Fruit fly (Drosophila melanogaster) whole organism, adult: ENCODE measurements around the gene Vml.

Source experiments
- CG11617 ChIP-seq: fragments of 200-800 bp; sonication (Bioruptor generic); optimal IDR thresholded peaks from 2 replicates; lab custom pipeline; 2017; ENCODE audit warnings: mild to moderate bottlenecking, missing biosample characterization, missing genetic modification reagents, missing genetic modification characterization
- CG12768 ChIP-seq: fragments of 200-800 bp; sonication (Bioruptor generic); optimal IDR thresholded peaks from 2 replicates; lab custom pipeline; 2017; ENCODE audit warnings: missing biosample characterization, missing genetic modification characterization, mild to moderate bottlenecking, moderate library complexity, missing genetic modification reagents
- CG14711 ChIP-seq: fragments of 200-800 bp; sonication (Bioruptor generic); optimal IDR thresholded peaks from 2 replicates; lab custom pipeline; 2018; ENCODE audit warnings: missing biosample characterization, mild to moderate bottlenecking, missing genetic modification characterization, moderate library complexity
- CG1620 ChIP-seq: fragments of 200-800 bp; sonication (Bioruptor generic); optimal IDR thresholded peaks from 2 replicates; lab custom pipeline; 2016; ENCODE audit warnings: missing biosample characterization, missing genetic modification characterization
- CG33017 ChIP-seq: fragments of 200-800 bp; sonication (Bioruptor generic); optimal IDR thresholded peaks from 2 replicates; lab custom pipeline; 2018; ENCODE audit warnings: missing biosample characterization, mild to moderate bottlenecking, missing genetic modification characterization, moderate library complexity
- CG5204 ChIP-seq: fragments of 200-800 bp; sonication (Bioruptor generic); optimal IDR thresholded peaks from 2 replicates; lab custom pipeline; 2016; ENCODE audit warnings: missing biosample characterization, missing genetic modification characterization
- CG7045 ChIP-seq: fragments of 200-800 bp; sonication (Bioruptor generic); optimal IDR thresholded peaks from 2 replicates; lab custom pipeline; 2017; ENCODE audit warnings: missing biosample characterization, mild to moderate bottlenecking, missing genetic modification characterization
- CG7101 ChIP-seq: fragments of 200-800 bp; sonication (Bioruptor generic); optimal IDR thresholded peaks from 2 replicates; lab custom pipeline; 2018; ENCODE audit warnings: missing biosample characterization, mild to moderate bottlenecking, missing genetic modification characterization, moderate library complexity
- Clk ChIP-seq: fragments of 200-800 bp; sonication (Bioruptor generic); optimal IDR thresholded peaks from 2 replicates; lab custom pipeline; 2017; ENCODE audit warnings: missing biosample characterization, missing genetic modification characterization
- Crg-1 ChIP-seq: fragments of 200-800 bp; sonication (Bioruptor generic); optimal IDR thresholded peaks from 2 replicates; lab custom pipeline; 2016; ENCODE audit warnings: missing biosample characterization, missing genetic modification characterization
- Hr96 ChIP-seq: fragments of 200-800 bp; sonication (Bioruptor generic); optimal IDR thresholded peaks from 2 replicates; lab custom pipeline; 2016; ENCODE audit warnings: missing biosample characterization, missing genetic modification characterization
- Mnt ChIP-seq: fragments of 200-800 bp; sonication (Bioruptor generic); optimal IDR thresholded peaks from 2 replicates; lab custom pipeline; 2016; ENCODE audit warnings: missing biosample characterization, mild to moderate bottlenecking, missing genetic modification characterization
- bab1 ChIP-seq: fragments of 200-800 bp; sonication (Bioruptor generic); optimal IDR thresholded peaks from 3 replicates; lab custom pipeline; 2019; ENCODE audit warnings: missing biosample characterization, mild to moderate bottlenecking, missing genetic modification characterization, moderate library complexity
- cic ChIP-seq: fragments of 200-800 bp; sonication (Bioruptor generic); optimal IDR thresholded peaks from 2 replicates; lab custom pipeline; 2017; ENCODE audit warnings: missing biosample characterization, mild to moderate bottlenecking, missing genetic modification characterization, moderate library complexity
- cnc ChIP-seq, 2 experiments: fragments of >200 bp; optimal IDR thresholded peaks; 2 replicates each; lab custom pipeline; 2017
- kay ChIP-seq: fragments of 200-800 bp; sonication (Bioruptor generic); peaks from one replicate; lab custom pipeline; 2016; ENCODE audit warnings: missing biosample characterization, missing genetic modification characterization, borderline replicate concordance
- ovo ChIP-seq: fragments of 200-800 bp; sonication (Bioruptor generic); optimal IDR thresholded peaks from 2 replicates; lab custom pipeline; 2016; ENCODE audit warnings: missing biosample characterization, missing genetic modification characterization
- pad ChIP-seq: fragments of 200-800 bp; sonication (Bioruptor generic); optimal IDR thresholded peaks from 3 replicates; lab custom pipeline; 2017; ENCODE audit warnings: missing biosample characterization, missing genetic modification characterization, mild to moderate bottlenecking, moderate library complexity, missing genetic modification reagents
- tj ChIP-seq: fragments of 200-800 bp; sonication (Bioruptor generic); optimal IDR thresholded peaks from 3 replicates; lab custom pipeline; 2017; ENCODE audit warnings: missing biosample characterization, mild to moderate bottlenecking, missing genetic modification characterization, moderate library complexity
- toe ChIP-seq: fragments of 200-800 bp; sonication (Bioruptor generic); optimal IDR thresholded peaks from 2 replicates; lab custom pipeline; 2016; ENCODE audit warnings: missing biosample characterization, missing genetic modification characterization

Vml gene

dm6 chrX:2301069-2301508 lies 25.5 kb downstream of the Vml start:
- TF ChIP-seq CG5204: no peak
- no peak for TF ChIP-seq cic (GFP tag; lab: Kevin White, UChicago)
- TF ChIP-seq pad (GFP tag; lab: Kevin White, UChicago): peak; percentile 77
- peak; percentile 66 for TF ChIP-seq CG7101 (tag; lab: Kevin White, UChicago)
- peak; percentile 60 for TF ChIP-seq CG14711 (tag; lab: Kevin White, UChicago)
- no peak for TF ChIP-seq Clk (GFP tag; lab: Kevin White, UChicago)
- TF ChIP-seq bab1 (GFP tag; lab: Kevin White, UChicago): peak; percentile 37
- TF ChIP-seq CG11617: peak; percentile 29
- no peak for TF ChIP-seq tj
- TF ChIP-seq toe (GFP tag; lab: Kevin White, UChicago): no peak

- TF ChIP-seq CG7045: peak; percentile 11
- no peak for TF ChIP-seq cnc (optimal IDR thresholded peaks at IDR 0.05; lab: Kevin White, UChicago)
- peak; percentile 58 for TF ChIP-seq CG7101 (tag; lab: Kevin White, UChicago)
- TF ChIP-seq CG14711 (tag; lab: Kevin White, UChicago): peak; percentile 41
- TF ChIP-seq pad (GFP tag; lab: Kevin White, UChicago): peak; percentile 1
- TF ChIP-seq CG12768 (GFP tag; lab: Kevin White, UChicago): no peak
- TF ChIP-seq CG11617: peak; percentile 19
- peak; percentile 53 for TF ChIP-seq bab1 (GFP tag; lab: Kevin White, UChicago)
Measured at dm6 chrX:2301613-2302522, 26.2 kb downstream of the Vml start.

dm6 chrX:2302875-2303274 lies 27.3 kb downstream of the Vml start:
- no peak for TF ChIP-seq cnc (optimal IDR thresholded peaks at IDR 0.05; lab: Kevin White, UChicago)
- no peak for TF ChIP-seq pad (GFP tag; lab: Kevin White, UChicago)
- TF ChIP-seq CG7101 (tag; lab: Kevin White, UChicago): no peak
- TF ChIP-seq tj: no peak
- no peak for TF ChIP-seq CG33017 (tag; lab: Kevin White, UChicago)

dm6 chrX:2303771-2304513 lies 28.3 kb downstream of the Vml start:
- TF ChIP-seq pad (GFP tag; lab: Kevin White, UChicago) (peak; percentile 96), CG11617 (peak; percentile 85), bab1 (GFP tag; lab: Kevin White, UChicago) (peak; percentile 89), cnc (optimal IDR thresholded peaks at IDR 0.05; lab: Kevin White, UChicago) (no peak), ovo (GFP tag; lab: Kevin White, UChicago) (peak; percentile 43), kay (no peak), CG12768 (GFP tag; lab: Kevin White, UChicago) (peak; percentile 66), toe (GFP tag; lab: Kevin White, UChicago) (peak; percentile 21), Crg-1 (GFP tag; lab: Kevin White, UChicago) (peak; percentile 22), Mnt (GFP tag; lab: Kevin White, UChicago) (peak; percentile 97), cic (GFP tag; lab: Kevin White, UChicago) (peak; percentile 75), CG14711 (tag; lab: Kevin White, UChicago) (peak; percentile 76), CG33017 (tag; lab: Kevin White, UChicago) (peak; percentile 80), Hr96 (GFP tag; lab: Kevin White, UChicago) (peak; percentile 91), CG5204 (peak; percentile 71), Clk (GFP tag; lab: Kevin White, UChicago) (peak; percentile 18), CG7045 (peak; percentile 48), CG1620 (GFP tag; lab: Kevin White, UChicago) (peak; percentile 37), CG7101 (tag; lab: Kevin White, UChicago) (peak; percentile 86), tj (peak; percentile 70)

- TF ChIP-seq kay: no peak
- no peak for TF ChIP-seq CG11617
- no peak for TF ChIP-seq ovo (GFP tag; lab: Kevin White, UChicago)
- no peak for TF ChIP-seq CG1620 (GFP tag; lab: Kevin White, UChicago)
- TF ChIP-seq cic (GFP tag; lab: Kevin White, UChicago): no peak
- no peak for TF ChIP-seq pad (GFP tag; lab: Kevin White, UChicago)
- TF ChIP-seq CG7045: no peak
- no peak for TF ChIP-seq Hr96 (GFP tag; lab: Kevin White, UChicago)
- no peak for TF ChIP-seq Crg-1 (GFP tag; lab: Kevin White, UChicago)
- TF ChIP-seq CG14711 (tag; lab: Kevin White, UChicago): no peak
- no peak for TF ChIP-seq cnc (optimal IDR thresholded peaks at IDR 0.05; lab: Kevin White, UChicago)
Measured at dm6 chrX:2304514-2305235, 29.1 kb downstream of the Vml start.
